Worm (Caenorhabditis elegans): ENCODE measurements around the gene rcs-1.

rcs-1 gene

DNA sequence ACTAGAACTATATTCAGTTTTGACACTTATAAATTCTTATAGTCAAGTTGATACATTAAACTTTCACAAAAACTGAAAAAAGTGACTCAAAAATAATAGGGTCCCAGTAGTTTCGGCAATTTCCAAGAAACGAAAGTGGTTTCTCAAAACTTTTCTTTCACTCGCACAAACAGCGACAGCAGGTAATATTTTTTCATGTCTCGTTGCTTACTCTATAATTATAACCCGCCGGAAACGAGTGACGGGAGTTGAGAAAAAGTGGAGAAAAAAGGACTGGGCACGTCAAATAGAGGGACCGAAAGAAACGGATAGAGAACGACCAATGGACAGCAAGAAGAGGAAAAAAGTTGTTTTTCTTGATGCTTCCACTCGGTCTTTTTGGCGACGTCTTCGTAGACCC, 28.4 kb downstream of the rcs-1 start:
- TF ChIP-seq W03F9.2 (tag; optimal IDR thresholded peaks at IDR 0.05) (no peak), him-1 (tag; optimal IDR thresholded peaks at IDR 0.05) (no peak), dao-5 (tag; optimal IDR thresholded peaks at IDR 0.05) (no peak)

DNA sequence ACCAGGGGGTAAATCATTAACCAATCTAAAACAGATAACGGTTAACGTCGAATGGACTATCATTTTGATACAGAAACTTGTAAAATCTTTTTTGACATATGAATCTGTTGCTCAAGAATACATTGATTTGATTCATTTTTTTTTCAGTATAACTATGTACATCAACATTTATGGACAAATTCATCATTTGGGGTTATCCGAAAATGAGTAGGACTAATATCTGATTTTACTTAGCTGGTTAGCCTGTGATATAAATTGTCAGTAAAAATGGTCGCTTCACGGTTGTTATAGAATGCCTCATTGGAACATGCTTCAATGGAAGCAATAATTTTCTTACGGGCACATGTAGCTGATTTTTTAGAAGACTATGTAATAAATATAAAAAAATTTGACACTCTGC, 30.7 kb downstream of the rcs-1 start:
- TF ChIP-seq dao-5 (tag; optimal IDR thresholded peaks at IDR 0.05): no peak
- no peak for TF ChIP-seq W03F9.2 (tag; optimal IDR thresholded peaks at IDR 0.05)
- no peak for TF ChIP-seq him-1 (tag; optimal IDR thresholded peaks at IDR 0.05)

- TF ChIP-seq dao-5 (tag; optimal IDR thresholded peaks at IDR 0.05): no peak
- TF ChIP-seq W03F9.2 (tag; optimal IDR thresholded peaks at IDR 0.05): no peak
Measured at ce11 chrX:8796699-8797282, 31.5 kb downstream of the rcs-1 start, which contains the start of gene R04E5.7. Gene R04E5.7 (minus strand): TSS chrX:8797262.

ce11 chrX:8791821-8792220, 36.5 kb downstream of the rcs-1 start, which contains the start of gene chup-1:
Gene chup-1 (plus strand): TSS chrX:8792160.
- TF ChIP-seq him-1 (tag; optimal IDR thresholded peaks at IDR 0.05): no peak
- no peak for TF ChIP-seq dao-5 (tag; optimal IDR thresholded peaks at IDR 0.05)
- no peak for TF ChIP-seq W03F9.2 (tag; optimal IDR thresholded peaks at IDR 0.05)

DNA sequence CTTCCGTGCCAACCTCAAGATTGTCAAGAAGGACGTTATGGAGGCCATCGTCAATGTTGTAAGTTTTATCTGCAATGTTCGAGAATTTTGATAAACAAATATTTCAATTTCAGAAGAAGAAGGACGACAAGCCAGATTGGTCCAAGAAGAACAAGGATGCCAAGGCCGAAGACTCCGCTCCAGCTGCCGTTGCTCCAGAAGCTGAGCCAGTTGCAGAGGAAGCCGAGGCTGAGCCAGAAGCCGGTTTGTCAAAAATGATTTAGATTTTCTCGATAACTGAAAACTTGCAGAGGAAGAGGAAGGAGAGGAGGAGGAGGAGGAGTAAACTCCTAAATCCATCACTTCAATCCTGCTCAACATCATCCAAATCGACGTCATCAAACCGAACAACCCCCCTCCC, 38.2 kb downstream of the rcs-1 start:
- TF ChIP-seq him-1 (tag; optimal IDR thresholded peaks at IDR 0.05) (no peak), W03F9.2 (tag; optimal IDR thresholded peaks at IDR 0.05) (no peak), dao-5 (tag; optimal IDR thresholded peaks at IDR 0.05) (no peak)

DNA sequence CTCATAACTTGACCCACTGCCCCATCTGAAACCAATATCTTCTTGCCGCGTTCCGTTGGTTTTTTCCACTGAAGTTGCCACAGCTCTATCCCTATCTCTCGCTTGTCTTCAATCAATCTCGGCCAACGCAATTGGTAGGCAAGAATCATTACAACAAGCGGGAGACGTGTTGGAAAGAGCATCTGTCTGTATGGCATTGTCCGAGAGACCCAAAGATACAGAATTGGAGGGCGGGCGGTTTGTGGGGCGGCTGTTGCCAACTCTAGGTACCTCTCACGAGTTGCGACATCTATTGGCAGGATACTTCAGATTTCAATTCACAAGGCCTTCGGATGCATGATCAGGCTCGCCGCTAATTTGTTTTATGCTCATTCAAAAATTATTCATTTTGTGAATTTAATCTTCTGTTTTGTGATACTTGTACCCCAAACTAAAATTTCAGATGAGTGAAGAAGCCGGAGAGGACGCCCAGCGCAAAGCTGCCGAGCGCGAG, 39.3 kb downstream of the rcs-1 start, which contains the start of gene unc-27:
Gene unc-27, plus strand, starts transcription at position 443 of the 493 bp plus-strand sequence.
- TF ChIP-seq him-1 (tag; optimal IDR thresholded peaks at IDR 0.05) (no peak), W03F9.2 (tag; optimal IDR thresholded peaks at IDR 0.05) (no peak), dao-5 (tag; optimal IDR thresholded peaks at IDR 0.05) (no peak)

ce11 chrX:8787689-8788222, 40.6 kb downstream of the rcs-1 start:
- no peak for TF ChIP-seq W03F9.2 (tag; optimal IDR thresholded peaks at IDR 0.05)
- TF ChIP-seq him-1 (tag; optimal IDR thresholded peaks at IDR 0.05): no peak
- TF ChIP-seq dao-5 (tag; optimal IDR thresholded peaks at IDR 0.05): no peak

- TF ChIP-seq him-1 (tag; optimal IDR thresholded peaks at IDR 0.05) (no peak), dao-5 (tag; optimal IDR thresholded peaks at IDR 0.05) (no peak), W03F9.2 (tag; optimal IDR thresholded peaks at IDR 0.05) (no peak)
Measured at ce11 chrX:8786687-8787086, 41.7 kb downstream of the rcs-1 start.

ce11 chrX:8784234-8784633, 44.1 kb downstream of the rcs-1 start, which contains the start of gene ZK721.3:
Gene ZK721.3 (plus strand): TSS chrX:8784534.
- no peak for TF ChIP-seq him-1 (tag; optimal IDR thresholded peaks at IDR 0.05)

DNA sequence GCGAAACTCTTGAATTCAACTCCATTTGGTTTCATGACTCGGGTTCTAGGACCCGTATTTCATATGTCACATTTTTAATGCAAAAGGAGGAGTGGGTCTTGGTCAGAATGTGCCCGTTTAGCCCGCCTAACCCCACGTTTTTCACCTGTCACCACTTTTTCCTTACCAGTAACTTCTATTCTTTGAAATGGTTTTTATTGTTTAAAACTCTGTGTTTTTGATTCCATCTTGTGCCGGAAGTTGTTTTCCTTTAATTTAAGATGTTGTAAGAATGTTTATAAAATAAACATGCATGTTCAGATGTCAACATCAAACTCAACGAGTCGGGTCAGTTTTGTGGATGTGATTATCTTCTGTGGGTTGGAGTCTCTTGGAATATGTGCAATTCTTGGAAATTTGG, 49.8 kb downstream of the rcs-1 start, which contains the start of gene ZK721.4:
Gene ZK721.4, plus strand, starts transcription at position 301 of the 400 bp plus-strand sequence.
- TF ChIP-seq W03F9.2 (tag; optimal IDR thresholded peaks at IDR 0.05): no peak
- no peak for TF ChIP-seq dao-5 (tag; optimal IDR thresholded peaks at IDR 0.05)
- no peak for TF ChIP-seq him-1 (tag; optimal IDR thresholded peaks at IDR 0.05)

All from whole organism, L4/young adult.